Fruit fly (Drosophila melanogaster): Measurements from ENCODE around the gene CG33229.

The CG33229 gene

DNA sequence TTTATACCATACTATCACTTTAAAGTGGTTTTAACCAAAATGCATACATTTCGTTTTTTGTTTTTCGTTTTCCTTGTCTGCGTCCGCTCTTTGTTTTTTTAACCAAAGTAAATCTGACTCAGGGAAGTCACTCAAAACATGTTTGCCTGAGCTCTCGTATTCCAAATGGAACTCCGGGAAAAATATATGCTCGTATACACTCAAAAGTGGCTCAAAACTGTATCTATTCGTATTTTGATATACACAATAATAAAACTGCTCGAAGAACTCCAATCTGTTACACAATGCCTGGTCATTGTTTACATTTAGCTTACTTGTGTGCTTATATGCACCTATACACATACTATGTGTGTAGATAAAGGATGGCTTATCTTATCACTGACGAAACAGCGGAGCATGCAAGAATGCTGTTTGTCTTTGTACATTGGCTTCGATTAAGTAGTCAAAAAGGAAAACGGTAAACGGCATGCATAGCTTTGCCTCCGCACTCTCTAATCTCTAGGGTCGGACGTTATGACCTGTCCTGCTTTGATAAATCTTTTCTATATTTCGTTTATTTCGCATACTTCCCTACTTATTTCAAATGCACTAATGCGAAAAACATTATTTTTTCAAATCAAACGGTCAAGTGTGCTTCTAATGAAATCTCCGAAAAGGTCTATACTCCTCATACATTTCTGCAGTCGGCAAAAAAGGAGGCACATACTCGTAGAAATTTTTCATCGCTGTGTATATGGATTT lies 47.3 kb downstream of the CG33229 start, which contains the start of gene miple2:
miple2 (plus strand) TSS at position 441 of the 741 bp plus-strand sequence.
- TF ChIP-seq CG33017 (tag; optimal IDR thresholded peaks at IDR 0.05) (no peak), toe (GFP tag; optimal IDR thresholded peaks at IDR 0.05) (no peak), Crg-1 (GFP tag; optimal IDR thresholded peaks at IDR 0.05) (no peak), kay (GFP tag; ENCODE audit: borderline replicate concordance) (no peak), CG7045 (GFP tag; optimal IDR thresholded peaks at IDR 0.05) (no peak), CG5204 (GFP tag; optimal IDR thresholded peaks at IDR 0.05) (no peak), tj (GFP tag; optimal IDR thresholded peaks at IDR 0.05) (peak; percentile 68), cic (GFP tag; optimal IDR thresholded peaks at IDR 0.05) (peak; percentile 1), CG1620 (GFP tag; optimal IDR thresholded peaks at IDR 0.05) (no peak), CG12768 (GFP tag; optimal IDR thresholded peaks at IDR 0.05) (no peak), ovo (GFP tag; optimal IDR thresholded peaks at IDR 0.05) (no peak), CG14711 (tag; optimal IDR thresholded peaks at IDR 0.05) (no peak), CG7101 (tag; optimal IDR thresholded peaks at IDR 0.05) (peak; percentile 10), Mnt (GFP tag; optimal IDR thresholded peaks at IDR 0.05) (no peak), pad (GFP tag; optimal IDR thresholded peaks at IDR 0.05) (peak; percentile 27), Clk (GFP tag; optimal IDR thresholded peaks at IDR 0.05) (no peak), Hr96 (GFP tag; optimal IDR thresholded peaks at IDR 0.05) (no peak), bab1 (GFP tag; optimal IDR thresholded peaks at IDR 0.05) (no peak), CG11617 (GFP tag; optimal IDR thresholded peaks at IDR 0.05) (peak; percentile 14), cnc (optimal IDR thresholded peaks at IDR 0.05) (peak; percentile 50 to 70)

DNA sequence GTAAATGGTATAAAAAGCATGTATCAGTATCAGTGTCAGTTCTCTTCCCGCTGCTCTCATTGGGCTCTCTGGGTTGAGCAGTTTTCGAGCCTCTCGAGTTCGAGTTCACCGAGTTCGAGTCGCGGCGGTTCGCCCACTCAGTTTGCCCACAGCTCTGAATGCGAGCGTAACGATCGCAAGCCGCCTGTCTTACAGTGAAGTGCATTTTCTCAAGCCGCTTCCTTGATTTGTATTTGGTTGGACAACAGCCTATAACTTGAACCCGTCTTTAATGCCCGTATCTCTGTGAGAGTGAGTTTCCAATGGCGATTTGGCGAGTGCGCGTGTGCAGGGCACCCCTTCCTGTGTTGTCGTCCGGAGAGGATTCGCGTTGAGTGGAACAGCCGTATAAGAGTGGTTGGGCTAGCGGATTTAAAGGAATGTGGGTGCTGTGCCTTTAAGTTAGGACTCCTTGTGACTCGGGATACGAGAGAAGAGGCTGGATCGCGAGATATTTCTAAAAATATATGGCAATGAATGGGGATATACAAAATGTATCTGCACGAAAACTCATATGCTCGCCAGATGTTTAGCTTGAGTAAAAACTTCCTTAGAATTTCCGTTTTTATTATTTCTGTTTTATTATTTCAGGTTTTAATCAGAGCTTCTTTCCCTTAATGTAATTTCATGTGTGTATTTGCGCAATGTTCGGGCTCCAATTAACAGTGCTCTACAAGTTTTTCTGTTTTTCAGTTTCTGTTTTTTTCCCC lies 48.0 kb downstream of the CG33229 start:
- TF ChIP-seq bab1 (GFP tag; optimal IDR thresholded peaks at IDR 0.05), result peak; percentile 13
- no peak for TF ChIP-seq ovo (GFP tag; optimal IDR thresholded peaks at IDR 0.05)
- no peak for TF ChIP-seq toe (GFP tag; optimal IDR thresholded peaks at IDR 0.05)
- TF ChIP-seq CG1620 (GFP tag; optimal IDR thresholded peaks at IDR 0.05), result no peak
- TF ChIP-seq CG14711 (tag; optimal IDR thresholded peaks at IDR 0.05), result no peak
- TF ChIP-seq Crg-1 (GFP tag; optimal IDR thresholded peaks at IDR 0.05), result no peak

DNA sequence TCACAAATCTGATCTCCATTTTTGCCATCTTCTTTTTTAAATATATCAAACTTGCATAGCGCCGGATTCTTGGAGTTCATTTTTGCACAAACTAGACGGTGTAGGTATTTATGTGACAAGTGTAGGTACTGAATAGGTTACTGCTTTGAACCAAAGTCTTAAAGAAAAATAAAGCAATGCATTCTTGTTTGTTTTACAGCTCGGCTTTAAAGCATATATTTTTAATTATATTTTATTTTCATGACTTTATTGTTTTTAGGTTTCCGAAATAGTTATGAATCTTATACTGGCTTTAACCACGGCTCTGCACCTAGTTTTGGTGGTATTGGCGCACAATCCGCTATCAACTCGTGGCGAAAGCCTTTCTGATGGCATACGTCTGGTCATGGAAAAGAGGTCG lies 49.6 kb downstream of the CG33229 start, which contains the start of gene CG32845:
CG32845 (minus strand) TSS at position 101 of the 400 bp plus-strand sequence.
- TF ChIP-seq pad (GFP tag; optimal IDR thresholded peaks at IDR 0.05) (no peak), CG33017 (tag; optimal IDR thresholded peaks at IDR 0.05) (no peak), Mnt (GFP tag; optimal IDR thresholded peaks at IDR 0.05) (no peak), CG12768 (GFP tag; optimal IDR thresholded peaks at IDR 0.05) (no peak), cnc (optimal IDR thresholded peaks at IDR 0.05) (no peak), Crg-1 (GFP tag; optimal IDR thresholded peaks at IDR 0.05) (no peak), CG5204 (GFP tag; optimal IDR thresholded peaks at IDR 0.05) (no peak), Clk (GFP tag; optimal IDR thresholded peaks at IDR 0.05) (no peak), Hr96 (GFP tag; optimal IDR thresholded peaks at IDR 0.05) (no peak), cic (GFP tag; optimal IDR thresholded peaks at IDR 0.05) (no peak), bab1 (GFP tag; optimal IDR thresholded peaks at IDR 0.05) (no peak), CG7045 (GFP tag; optimal IDR thresholded peaks at IDR 0.05) (no peak), tj (GFP tag; optimal IDR thresholded peaks at IDR 0.05) (no peak), kay (GFP tag; ENCODE audit: borderline replicate concordance) (no peak), ovo (GFP tag; optimal IDR thresholded peaks at IDR 0.05) (no peak), CG1620 (GFP tag; optimal IDR thresholded peaks at IDR 0.05) (no peak)

DNA sequence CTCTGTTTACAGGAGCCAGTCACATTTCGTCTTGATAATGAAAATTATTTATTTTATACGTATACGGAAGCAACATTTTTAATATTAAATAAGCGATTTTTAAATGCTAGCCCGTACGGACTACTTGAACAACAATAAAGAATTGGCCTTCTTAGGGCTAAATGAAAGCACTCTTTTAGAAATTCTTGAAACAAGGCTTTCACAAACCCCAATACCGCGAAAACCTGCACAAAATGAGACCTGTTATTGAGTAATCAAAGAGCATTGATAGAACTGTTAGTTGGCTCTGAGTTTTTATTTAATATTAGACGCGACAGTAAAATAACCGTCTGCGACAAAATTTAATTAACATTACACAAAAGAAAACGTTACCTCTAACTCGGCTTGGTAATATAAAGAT lies 51.2 kb downstream of the CG33229 start, which contains the start of gene ttm2:
ttm2 (plus strand) TSS at position 301 of the 400 bp plus-strand sequence.
- TF ChIP-seq CG33017 (tag; optimal IDR thresholded peaks at IDR 0.05) (no peak), Hr96 (GFP tag; optimal IDR thresholded peaks at IDR 0.05) (no peak), Clk (GFP tag; optimal IDR thresholded peaks at IDR 0.05) (no peak), kay (GFP tag; ENCODE audit: borderline replicate concordance) (no peak), CG11617 (GFP tag; optimal IDR thresholded peaks at IDR 0.05) (no peak), pad (GFP tag; optimal IDR thresholded peaks at IDR 0.05) (no peak), Mnt (GFP tag; optimal IDR thresholded peaks at IDR 0.05) (no peak), tj (GFP tag; optimal IDR thresholded peaks at IDR 0.05) (no peak), bab1 (GFP tag; optimal IDR thresholded peaks at IDR 0.05) (no peak), toe (GFP tag; optimal IDR thresholded peaks at IDR 0.05) (no peak), CG7101 (tag; optimal IDR thresholded peaks at IDR 0.05) (no peak), CG1620 (GFP tag; optimal IDR thresholded peaks at IDR 0.05) (no peak), CG12768 (GFP tag; optimal IDR thresholded peaks at IDR 0.05) (no peak), cic (GFP tag; optimal IDR thresholded peaks at IDR 0.05) (no peak), CG14711 (tag; optimal IDR thresholded peaks at IDR 0.05) (no peak), Crg-1 (GFP tag; optimal IDR thresholded peaks at IDR 0.05) (no peak), CG5204 (GFP tag; optimal IDR thresholded peaks at IDR 0.05) (no peak), CG7045 (GFP tag; optimal IDR thresholded peaks at IDR 0.05) (no peak), ovo (GFP tag; optimal IDR thresholded peaks at IDR 0.05) (no peak)

Measured in whole organism, adult.